Fruit fly (Drosophila melanogaster) whole organism, adult: Measurements from ENCODE around the gene CG43645.

Experiments used
- CG33017 ChIP-seq: fragments of 200-800 bp; sonication (Bioruptor generic); optimal IDR thresholded peaks from 2 replicates; lab custom pipeline; 2018; ENCODE audit warnings: missing biosample characterization, mild to moderate bottlenecking, missing genetic modification characterization, moderate library complexity
- cnc ChIP-seq, 2 experiments: fragments of >200 bp; optimal IDR thresholded peaks; 2 replicates each; lab custom pipeline; 2017
- toe ChIP-seq: fragments of 200-800 bp; sonication (Bioruptor generic); optimal IDR thresholded peaks from 2 replicates; lab custom pipeline; 2016; ENCODE audit warnings: missing biosample characterization, missing genetic modification characterization

DNA sequence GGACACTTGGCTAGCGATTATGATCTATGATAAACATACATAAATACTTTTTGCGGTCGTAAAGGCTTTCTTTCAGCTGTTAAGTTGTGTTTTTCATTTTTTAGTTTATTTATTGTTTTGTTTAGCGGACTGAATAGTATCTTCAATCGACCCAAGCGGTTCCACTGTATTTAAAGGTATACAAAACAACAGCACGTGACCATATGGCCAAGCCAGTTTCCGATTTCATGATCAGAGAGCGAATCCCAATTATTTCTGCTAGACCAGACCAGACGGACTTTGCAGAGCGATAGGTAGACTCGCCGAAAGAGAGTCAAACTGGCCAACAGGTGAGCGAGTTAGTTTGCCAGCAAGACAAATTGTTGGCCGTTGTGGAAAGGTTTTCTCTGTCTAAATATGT lies 14.0 kb upstream of the CG43645 start, which contains the start of gene Sgt:
- TF ChIP-seq cnc (optimal IDR thresholded peaks at IDR 0.05; lab: Kevin White, UChicago) (no peak), CG33017 (tag; lab: Kevin White, UChicago) (no peak), toe (GFP tag; lab: Kevin White, UChicago) (no peak)
